Worm (Caenorhabditis elegans): ENCODE results near the gene K12H4.5.

Gene K12H4.5

ce11 chrIII:8044187-8044586 lies at the start of gene K12H4.5:
Gene K12H4.5 (plus strand): TSS chrIII:8044487.
- no peak for TF ChIP-seq ztf-11 (tag; optimal IDR thresholded peaks at IDR 0.05)
- TF ChIP-seq mdl-1 (tag; optimal IDR thresholded peaks at IDR 0.05), result no peak
- TF ChIP-seq snpc-4 (tag; optimal IDR thresholded peaks at IDR 0.05), result no peak
- no peak for TF ChIP-seq lin-11 (tag; optimal IDR thresholded peaks at IDR 0.05)
- no peak for TF ChIP-seq F13H6.1 (tag; optimal IDR thresholded peaks at IDR 0.05)
- no peak for TF ChIP-seq unc-39 (tag; optimal IDR thresholded peaks at IDR 0.05)
- no peak for TF ChIP-seq nhr-12 (tag; optimal IDR thresholded peaks at IDR 0.05)
- TF ChIP-seq egl-27 (tag; optimal IDR thresholded peaks at IDR 0.05), result no peak

DNA sequence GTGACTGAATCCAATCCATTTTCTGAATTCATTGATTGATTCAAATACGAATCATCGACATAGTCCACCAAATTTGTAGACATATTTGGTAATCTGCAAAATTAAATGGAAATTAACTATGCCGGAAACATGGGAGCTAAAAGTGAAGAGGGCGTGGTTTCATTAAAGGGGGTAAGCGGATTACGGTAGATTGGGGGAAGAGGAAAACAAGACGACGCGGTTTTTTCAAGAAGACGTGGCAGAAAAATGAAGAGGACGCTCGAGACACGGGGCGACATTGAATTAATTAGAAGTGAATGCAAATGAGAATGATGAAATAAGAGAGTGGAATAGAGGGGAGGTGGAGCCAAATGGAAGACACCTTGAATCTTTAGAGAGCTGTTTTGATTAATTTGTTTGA lies 47.9 kb upstream of the K12H4.5 start, which contains the start of gene npr-17:
npr-17 (minus strand) TSS at position 101 of the 400 bp plus-strand sequence.
- no peak for TF ChIP-seq nhr-77 (tag; optimal IDR thresholded peaks at IDR 0.05)
- no peak for TF ChIP-seq ceh-16 (tag; optimal IDR thresholded peaks at IDR 0.05)
- no peak for TF ChIP-seq aly-2 (tag; optimal IDR thresholded peaks at IDR 0.05)
- no peak for TF ChIP-seq nhr-23 (tag; optimal IDR thresholded peaks at IDR 0.05)
- TF ChIP-seq mab-5 (tag; optimal IDR thresholded peaks at IDR 0.05), result no peak
- TF ChIP-seq Y55F3AM.14 (GFP tag; optimal IDR thresholded peaks at IDR 0.05), result no peak
- TF ChIP-seq crh-2 (tag; optimal IDR thresholded peaks at IDR 0.05), result no peak
- TF ChIP-seq C34F6.9 (tag; optimal IDR thresholded peaks at IDR 0.05), result no peak
- no peak for TF ChIP-seq mdl-1 (tag; optimal IDR thresholded peaks at IDR 0.05)

DNA sequence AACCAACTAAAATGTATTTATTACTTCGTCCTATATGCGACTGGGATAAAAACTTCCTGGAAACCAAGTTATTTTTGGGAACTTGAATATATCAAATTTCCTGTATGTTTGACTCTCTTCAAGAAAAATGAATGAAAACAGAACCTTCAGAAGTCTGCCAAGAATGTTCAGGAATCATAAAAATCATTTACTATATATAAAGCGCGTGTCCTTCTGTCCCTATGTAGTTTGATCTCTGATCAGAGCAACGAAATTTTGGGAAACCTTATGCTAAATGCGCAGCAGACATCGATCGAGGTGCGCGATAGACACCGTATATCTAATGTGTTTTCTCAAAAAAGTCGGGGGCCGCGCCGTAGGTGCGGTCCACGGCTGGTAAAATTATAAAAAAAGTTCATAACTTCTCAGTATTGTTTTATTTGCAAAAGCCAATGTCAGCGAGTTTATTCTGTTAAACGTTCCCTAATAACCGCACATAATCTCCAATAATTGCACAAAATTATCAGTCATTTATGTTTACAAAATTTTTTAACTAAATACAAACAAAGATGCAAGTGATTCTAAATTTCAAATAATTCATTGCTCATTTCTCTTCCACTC lies 46.7 kb upstream of the K12H4.5 start:
- no peak for TF ChIP-seq blmp-1 (tag; optimal IDR thresholded peaks at IDR 0.05; ENCODE audit: insufficient read depth)
- TF ChIP-seq aly-2 (tag; optimal IDR thresholded peaks at IDR 0.05), result no peak
- no peak for TF ChIP-seq lin-39 (tag; optimal IDR thresholded peaks at IDR 0.05)
- TF ChIP-seq nhr-12 (tag; optimal IDR thresholded peaks at IDR 0.05), result no peak
- TF ChIP-seq snpc-4 (tag; optimal IDR thresholded peaks at IDR 0.05), result no peak
- no peak for TF ChIP-seq nhr-6 (tag; optimal IDR thresholded peaks at IDR 0.05)
- TF ChIP-seq mab-5 (tag; optimal IDR thresholded peaks at IDR 0.05), result no peak
- no peak for TF ChIP-seq ama-1 (optimal IDR thresholded peaks at IDR 0.05)
- no peak for TF ChIP-seq sma-3 (GFP tag; optimal IDR thresholded peaks at IDR 0.05)
- no peak for TF ChIP-seq crh-2 (tag; optimal IDR thresholded peaks at IDR 0.05)
- TF ChIP-seq unc-39 (tag; optimal IDR thresholded peaks at IDR 0.05), result no peak
- no peak for TF ChIP-seq ZK546.5 (tag; optimal IDR thresholded peaks at IDR 0.05)
- no peak for TF ChIP-seq gmeb-1 (tag; optimal IDR thresholded peaks at IDR 0.05)
- no peak for TF ChIP-seq elt-1 (tag; optimal IDR thresholded peaks at IDR 0.05)
- no peak for TF ChIP-seq mdl-1 (tag; optimal IDR thresholded peaks at IDR 0.05)
- TF ChIP-seq nhr-129 (tag; optimal IDR thresholded peaks at IDR 0.05), result no peak
- no peak for TF ChIP-seq ztf-4 (tag; optimal IDR thresholded peaks at IDR 0.05)
- no peak for TF ChIP-seq mbf-1 (tag; optimal IDR thresholded peaks at IDR 0.05)
- TF ChIP-seq C34F6.9 (tag; optimal IDR thresholded peaks at IDR 0.05), result no peak

ce11 chrIII:8001557-8001956 lies 42.7 kb upstream of the K12H4.5 start:
- TF ChIP-seq sem-4 (tag; optimal IDR thresholded peaks at IDR 0.05), result no peak
- TF ChIP-seq nhr-237 (tag; optimal IDR thresholded peaks at IDR 0.05), result no peak
- no peak for TF ChIP-seq nhr-21 (tag; optimal IDR thresholded peaks at IDR 0.05)
- TF ChIP-seq ama-1 (optimal IDR thresholded peaks at IDR 0.05), result no peak
- TF ChIP-seq F13H6.1 (tag; optimal IDR thresholded peaks at IDR 0.05), result no peak
- no peak for TF ChIP-seq peb-1 (tag; optimal IDR thresholded peaks at IDR 0.05)
- TF ChIP-seq zag-1 (tag; optimal IDR thresholded peaks at IDR 0.05), result no peak

- no peak for TF ChIP-seq dmd-4 (tag; optimal IDR thresholded peaks at IDR 0.05)
Measured at ce11 chrIII:8004091-8004490, 40.2 kb upstream of the K12H4.5 start, which contains the start of gene C06G4.6. Gene C06G4.6 (plus strand): TSS chrIII:8004391.

DNA sequence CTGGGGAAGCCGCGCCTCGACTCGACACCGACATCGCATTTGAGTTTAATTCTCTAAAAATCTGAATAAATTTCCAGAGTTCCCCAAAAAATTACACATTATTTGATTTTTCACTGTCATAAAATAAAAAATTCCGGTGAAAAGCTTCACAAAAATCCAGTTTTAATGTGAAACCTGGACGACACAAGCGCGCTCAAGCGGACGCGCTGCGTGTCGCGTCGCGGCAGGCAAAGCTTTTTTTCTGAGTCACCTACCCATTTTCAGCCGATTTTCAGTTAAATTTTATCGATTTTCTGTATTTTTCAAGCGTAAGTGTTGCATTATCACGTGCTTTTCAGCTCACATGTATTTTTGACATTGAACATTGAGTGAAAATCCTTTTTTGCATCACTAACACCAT lies 34.5 kb upstream of the K12H4.5 start, which contains the start of gene cit-1.1:
cit-1.1 (minus strand) TSS at position 53 of the 400 bp plus-strand sequence.
- TF ChIP-seq lin-11 (tag; optimal IDR thresholded peaks at IDR 0.05) (peak; percentile 1), lsy-2 (tag; optimal IDR thresholded peaks at IDR 0.05) (peak in 1 of 2 experiments; percentile 39), unc-55 (GFP tag; optimal IDR thresholded peaks at IDR 0.05) (peak; percentile 51), C34F6.9 (tag; optimal IDR thresholded peaks at IDR 0.05) (peak; percentile 53), ama-1 (optimal IDR thresholded peaks at IDR 0.05) (peak; percentile 54), fos-1 (tag; optimal IDR thresholded peaks at IDR 0.05) (peak; percentile 58), peb-1 (tag; optimal IDR thresholded peaks at IDR 0.05) (no peak), nhr-12 (tag; optimal IDR thresholded peaks at IDR 0.05) (no peak)

Data from whole organism, L2 larva.